Worm (Caenorhabditis elegans) whole organism, midembryonic: Measurements from ENCODE around the gene nuaf-1.

Source experiments
- T22C8.4 ChIP-seq: fragments of 200-800 bp; sonication (Bioruptor generic); IDR thresholded peaks from 2 replicates; pipeline ENCODE4 v1.3.6; 2022; ENCODE audit warnings: missing genetic modification characterization, missing compliant biosample characterization
- cog-1 ChIP-seq: sonication (generic microtip); optimal IDR thresholded peaks from 2 replicates; lab custom pipeline; 2016; ENCODE audit warnings: missing genetic modification characterization, missing compliant biosample characterization
- flt-1 ChIP-seq: fragments of 200-800 bp; sonication (Bioruptor generic); IDR thresholded peaks from 2 replicates; pipeline ENCODE4 v1.3.6; 2022; ENCODE audit warnings: missing genetic modification characterization, missing compliant biosample characterization
- klf-2 ChIP-seq: fragments of 200-800 bp; sonication (Bioruptor generic); conservative IDR thresholded peaks from 2 replicates; pipeline ENCODE4 v1.3.6; 2022; ENCODE audit warnings: missing genetic modification reagents, missing genetic modification characterization, missing compliant biosample characterization
- med-1 ChIP-seq: sonication (generic microtip); optimal IDR thresholded peaks from 2 replicates; lab custom pipeline; 2017; ENCODE audit warnings: missing genetic modification characterization, mild to moderate bottlenecking, missing compliant biosample characterization, antibody characterized with exemption, missing genetic modification reagents; ENCODE audit not compliant: insufficient read depth
- ref-1 ChIP-seq: fragments of 200-800 bp; sonication (Bioruptor generic); conservative IDR thresholded peaks from 2 replicates; pipeline ENCODE4 v1.3.6; 2022; ENCODE audit warnings: missing genetic modification reagents, missing genetic modification characterization, missing compliant biosample characterization
- tab-1 ChIP-seq: fragments of 200-800 bp; sonication (Bioruptor generic); IDR thresholded peaks from 2 replicates; pipeline ENCODE4 v1.3.6; 2022; ENCODE audit warnings: missing genetic modification characterization, missing compliant biosample characterization
- ztf-23 ChIP-seq: fragments of 200-800 bp; sonication (Bioruptor generic); IDR thresholded peaks from 2 replicates; pipeline ENCODE4 v1.3.6; 2022; ENCODE audit warnings: missing genetic modification reagents, missing genetic modification characterization, missing compliant biosample characterization
- ztf-29 ChIP-seq: fragments of 200-800 bp; sonication (Bioruptor generic); IDR thresholded peaks from 2 replicates; pipeline ENCODE4 v1.3.6; 2022; ENCODE audit warnings: missing genetic modification reagents, missing genetic modification characterization, missing compliant biosample characterization

nuaf-1 gene

DNA sequence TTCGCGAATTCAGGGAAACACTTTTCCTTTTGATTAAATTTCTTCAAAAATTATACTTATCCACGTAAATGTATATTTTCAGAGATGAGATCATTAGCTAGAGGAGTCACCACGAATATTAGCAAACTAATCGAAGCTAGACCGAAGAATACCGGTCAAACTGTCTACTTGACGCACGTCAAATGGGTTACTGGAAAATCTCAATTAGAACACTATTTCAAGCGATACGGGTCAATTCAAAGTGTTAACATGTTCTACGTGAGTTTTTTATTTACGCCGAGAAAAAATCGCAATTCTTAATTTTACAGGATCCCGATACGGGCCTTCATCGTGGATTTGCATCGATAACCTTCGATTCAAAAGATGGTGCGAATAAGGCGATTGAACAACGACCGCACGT lies 2.6 kb downstream of the nuaf-1 start, which contains the start of gene slrp-1:
slrp-1 (plus strand) TSS at position 83 of the 400 bp plus-strand sequence.
- TF ChIP-seq T22C8.4 (GFP tag; lab: Robert Waterston, UW) (no peak), med-1 (GFP tag; lab: Kevin White, UChicago) (no peak), tab-1 (GFP tag; lab: Robert Waterston, UW) (no peak), ztf-23 (no peak), ztf-29 (GFP tag; lab: Robert Waterston, UW) (no peak), flt-1 (no peak), klf-2 (GFP tag; lab: Robert Waterston, UW) (no peak), cog-1 (tag; lab: Kevin White, UChicago) (no peak), ref-1 (GFP tag; lab: Robert Waterston, UW) (no peak)

DNA sequence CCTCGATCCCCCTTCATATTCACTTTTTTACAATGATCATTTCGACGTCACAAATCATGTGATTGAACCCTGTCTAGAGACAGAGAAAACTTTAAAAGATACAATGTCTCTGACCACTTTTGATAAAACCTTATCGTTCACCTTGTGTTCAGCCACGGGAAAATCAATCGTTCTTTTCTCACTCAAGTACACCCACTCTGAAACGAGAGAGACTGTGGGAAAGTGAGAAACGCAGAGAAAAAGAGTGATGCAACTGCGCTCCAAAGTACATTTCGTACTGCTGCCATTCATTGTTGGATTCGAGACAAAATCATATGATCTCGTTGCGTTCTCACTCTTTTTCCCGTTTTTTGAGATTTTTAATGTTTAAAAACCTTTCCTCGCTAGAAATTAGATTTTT lies 3.2 kb downstream of the nuaf-1 start:
- TF ChIP-seq T22C8.4 (GFP tag; lab: Robert Waterston, UW), result 0 out of 2 replicates have a peak, but pooled peaks have one; percentile 9
- TF ChIP-seq flt-1, result no peak

DNA sequence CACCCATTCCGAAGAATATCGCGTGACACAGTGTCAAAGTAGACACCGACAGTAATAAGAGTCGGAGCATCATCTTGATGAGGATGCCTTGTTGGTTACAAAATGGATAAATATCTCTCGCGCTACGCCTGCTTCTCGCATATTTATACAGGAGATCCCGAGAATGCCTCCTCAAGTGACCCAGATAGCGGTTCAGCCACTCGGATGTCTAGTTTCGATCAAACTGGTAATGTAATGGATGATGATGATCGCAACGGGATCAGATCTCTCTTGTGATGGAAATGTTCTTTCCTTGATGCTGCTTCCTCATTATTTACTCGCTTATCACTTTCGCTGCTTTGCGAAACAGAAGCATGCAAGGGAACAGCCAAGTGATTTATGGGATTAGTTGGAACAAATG lies 4.6 kb downstream of the nuaf-1 start, which contains the start of gene grl-17:
grl-17 (minus strand) TSS at position 101 of the 400 bp plus-strand sequence.
- TF ChIP-seq flt-1, result no peak

DNA sequence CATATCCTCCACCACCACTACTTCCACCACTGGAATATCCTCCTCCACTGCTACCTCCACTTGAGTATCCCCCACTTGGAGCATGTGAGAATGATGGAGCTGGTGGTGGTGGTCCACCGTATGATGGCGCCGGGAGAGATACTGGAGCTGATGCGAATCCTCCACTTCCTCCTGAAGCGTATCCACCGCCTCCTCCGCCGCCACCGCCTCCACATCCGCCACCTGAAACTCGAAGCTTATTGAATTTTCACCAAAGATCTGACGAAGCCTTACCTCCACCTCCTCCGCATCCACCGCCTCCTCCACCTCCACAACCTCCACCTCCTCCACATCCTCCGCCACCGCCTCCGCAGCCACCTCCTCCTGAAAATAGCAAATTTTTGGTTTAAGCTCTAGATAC lies 5.7 kb downstream of the nuaf-1 start:
- no peak for TF ChIP-seq ref-1 (GFP tag; lab: Robert Waterston, UW)
- no peak for TF ChIP-seq cog-1 (tag; lab: Kevin White, UChicago)
- TF ChIP-seq flt-1, result no peak
- no peak for TF ChIP-seq ztf-29 (GFP tag; lab: Robert Waterston, UW)
- TF ChIP-seq klf-2 (GFP tag; lab: Robert Waterston, UW), result no peak
- no peak for TF ChIP-seq med-1 (GFP tag; lab: Kevin White, UChicago)
- TF ChIP-seq T22C8.4 (GFP tag; lab: Robert Waterston, UW), result no peak
- TF ChIP-seq tab-1 (GFP tag; lab: Robert Waterston, UW), result no peak
- TF ChIP-seq ztf-23, result no peak

DNA sequence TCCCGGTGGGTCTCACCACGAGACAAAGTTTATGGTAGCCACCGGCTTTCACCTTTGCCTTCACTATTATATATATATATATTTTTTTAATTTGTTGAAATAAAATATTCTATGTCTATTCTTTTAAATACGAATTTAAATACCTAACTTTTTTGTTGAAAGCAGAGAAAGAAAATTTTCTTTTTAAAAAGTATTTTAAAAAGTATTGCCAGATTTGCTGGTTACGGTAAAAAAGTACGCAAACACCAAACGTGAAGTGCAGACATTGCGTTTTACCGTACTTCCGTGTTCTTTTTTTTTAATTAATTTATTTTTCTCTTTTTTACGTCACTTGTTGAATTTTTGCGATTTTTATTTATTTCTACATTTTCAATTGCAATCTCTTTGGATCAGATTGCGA lies 8.5 kb downstream of the nuaf-1 start, which contains the start of gene C56A3.8:
C56A3.8 (plus strand) TSS at position 301 of the 400 bp plus-strand sequence.
- no peak for TF ChIP-seq T22C8.4 (GFP tag; lab: Robert Waterston, UW)
- no peak for TF ChIP-seq tab-1 (GFP tag; lab: Robert Waterston, UW)
- TF ChIP-seq ztf-23, result no peak
- no peak for TF ChIP-seq ref-1 (GFP tag; lab: Robert Waterston, UW)
- no peak for TF ChIP-seq ztf-29 (GFP tag; lab: Robert Waterston, UW)
- TF ChIP-seq med-1 (GFP tag; lab: Kevin White, UChicago), result no peak
- no peak for TF ChIP-seq cog-1 (tag; lab: Kevin White, UChicago)
- no peak for TF ChIP-seq klf-2 (GFP tag; lab: Robert Waterston, UW)
- TF ChIP-seq flt-1, result no peak

DNA sequence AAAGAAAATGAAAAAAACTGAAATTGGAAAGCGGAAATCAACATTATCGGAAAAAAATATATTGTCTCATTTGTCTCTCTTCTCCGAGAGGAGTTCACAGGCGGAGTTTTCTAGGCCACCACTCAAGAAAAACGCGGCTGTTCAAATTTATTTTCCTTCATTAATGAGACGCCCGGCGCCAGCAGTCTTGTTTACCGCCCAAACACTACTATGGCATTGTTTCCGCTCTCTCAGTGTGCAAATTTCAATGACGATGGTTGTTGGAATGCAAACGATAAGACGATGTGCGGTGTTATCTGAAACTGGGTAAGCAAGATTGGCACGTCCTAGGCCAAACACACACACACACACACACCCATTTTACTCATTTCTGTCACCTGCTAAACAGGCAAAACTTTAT lies 11.7 kb downstream of the nuaf-1 start, which contains the start of gene cav-2:
cav-2 (plus strand) TSS at position 359 of the 400 bp plus-strand sequence.
- TF ChIP-seq ztf-23 (peak; percentile 73), med-1 (GFP tag; lab: Kevin White, UChicago) (no peak), klf-2 (GFP tag; lab: Robert Waterston, UW) (peak; percentile 56; the same call in 1 of the 2 replicates), ref-1 (GFP tag; lab: Robert Waterston, UW) (no peak), T22C8.4 (GFP tag; lab: Robert Waterston, UW) (no peak), flt-1 (peak; percentile 87), cog-1 (tag; lab: Kevin White, UChicago) (peak; percentile 3), ztf-29 (GFP tag; lab: Robert Waterston, UW) (no peak), tab-1 (GFP tag; lab: Robert Waterston, UW) (no peak)

DNA sequence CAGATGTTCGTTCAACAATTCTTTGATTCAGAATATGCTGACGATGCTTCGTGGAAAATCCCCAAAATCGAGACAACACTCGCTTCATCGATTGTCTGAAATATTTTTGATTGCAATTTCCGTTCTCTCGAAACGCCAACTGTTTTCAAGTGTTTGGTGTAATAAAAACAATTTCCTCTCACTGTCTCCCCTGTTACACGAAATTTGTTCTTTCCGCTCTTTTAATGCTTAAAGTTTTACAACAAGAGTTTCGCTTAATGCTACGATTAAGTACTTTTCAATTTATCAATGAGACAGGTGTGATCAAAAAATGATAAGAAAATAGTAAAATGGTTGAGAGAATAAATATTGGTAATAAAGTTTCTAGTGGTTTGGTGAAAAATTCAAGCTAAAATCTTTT lies 12.1 kb downstream of the nuaf-1 start, which contains the start of gene C56A3.6:
C56A3.6 (minus strand) TSS at position 101 of the 400 bp plus-strand sequence.
- TF ChIP-seq T22C8.4 (GFP tag; lab: Robert Waterston, UW) (no peak), tab-1 (GFP tag; lab: Robert Waterston, UW) (no peak), med-1 (GFP tag; lab: Kevin White, UChicago) (no peak), ztf-29 (GFP tag; lab: Robert Waterston, UW) (no peak), ztf-23 (no peak), klf-2 (GFP tag; lab: Robert Waterston, UW) (no peak), ref-1 (GFP tag; lab: Robert Waterston, UW) (no peak)

DNA sequence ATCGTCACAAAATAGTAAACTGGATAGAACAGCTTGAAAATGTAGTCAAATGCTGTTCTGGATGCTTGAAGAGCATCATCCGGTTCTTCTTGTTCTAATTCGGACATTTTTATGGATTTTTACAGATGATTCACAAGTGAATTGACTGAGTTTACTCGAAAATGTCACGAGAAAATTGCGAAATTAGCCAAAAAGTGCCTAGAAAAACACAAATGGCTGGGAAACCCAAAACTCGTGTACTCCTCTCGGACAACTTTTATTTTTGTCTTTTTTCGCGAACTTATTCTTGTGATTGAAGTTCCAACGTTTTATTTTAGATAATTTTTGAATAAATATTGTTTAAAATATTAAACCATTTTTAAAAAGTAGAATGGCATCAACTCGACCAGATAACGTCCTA lies 16.8 kb downstream of the nuaf-1 start, which contains the start of the genes C56A3.4 and C56A3.5:
C56A3.4 (minus strand) TSS at position 154 of the 400 bp plus-strand sequence.
C56A3.5 (plus strand) TSS at position 367 of the 400 bp plus-strand sequence.
- TF ChIP-seq cog-1 (tag; lab: Kevin White, UChicago), result no peak
- TF ChIP-seq med-1 (GFP tag; lab: Kevin White, UChicago), result no peak
- no peak for TF ChIP-seq tab-1 (GFP tag; lab: Robert Waterston, UW)
- TF ChIP-seq T22C8.4 (GFP tag; lab: Robert Waterston, UW), result no peak
- TF ChIP-seq ref-1 (GFP tag; lab: Robert Waterston, UW), result no peak
- no peak for TF ChIP-seq klf-2 (GFP tag; lab: Robert Waterston, UW)
- TF ChIP-seq ztf-23, result no peak
- TF ChIP-seq ztf-29 (GFP tag; lab: Robert Waterston, UW), result no peak
- TF ChIP-seq flt-1, result no peak

DNA sequence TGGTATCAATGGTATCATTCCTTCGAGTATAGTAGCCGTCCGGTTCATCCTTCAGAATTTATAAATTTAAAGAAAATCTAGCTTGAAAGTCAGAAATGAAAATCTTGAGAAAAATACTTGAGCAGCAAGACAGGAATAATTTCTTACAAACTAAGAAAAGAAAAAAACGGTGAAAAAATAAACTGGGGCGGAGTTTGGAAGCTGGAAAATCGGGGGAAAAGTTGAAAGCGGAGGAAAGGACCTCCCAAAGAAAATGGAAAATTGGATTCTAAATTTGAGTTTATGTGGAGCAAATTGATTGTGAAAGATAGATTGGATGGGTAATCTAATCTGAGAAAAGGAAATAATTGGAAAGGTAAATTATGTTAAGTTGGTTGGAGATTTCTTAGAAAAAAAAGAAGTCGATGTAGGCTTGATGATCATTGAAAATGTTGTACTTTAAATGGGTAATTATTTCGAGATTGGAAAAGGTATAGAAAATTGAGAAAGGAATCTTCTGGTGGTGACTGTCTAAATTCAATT lies 32.3 kb downstream of the nuaf-1 start, which contains the start of gene frpr-5:
frpr-5 (minus strand) TSS at position 51 of the 522 bp plus-strand sequence.
- TF ChIP-seq flt-1 (no peak), ztf-23 (no peak), ref-1 (GFP tag; lab: Robert Waterston, UW) (no peak), T22C8.4 (GFP tag; lab: Robert Waterston, UW) (no peak), med-1 (GFP tag; lab: Kevin White, UChicago) (no peak), tab-1 (GFP tag; lab: Robert Waterston, UW) (no peak), cog-1 (tag; lab: Kevin White, UChicago) (no peak), ztf-29 (GFP tag; lab: Robert Waterston, UW) (no peak), klf-2 (GFP tag; lab: Robert Waterston, UW) (no peak)
